Worm (Caenorhabditis elegans) whole organism, L3 larva: ENCODE results near the gene irld-45.

Experiments used
- aly-2 ChIP-seq: fragments of 150-350 bp; optimal IDR thresholded peaks from 2 replicates; lab custom pipeline; 2014; ENCODE audit warnings: missing biosample characterization, missing genetic modification characterization
- ceh-9 ChIP-seq: sonication (generic microtip); optimal IDR thresholded peaks from 2 replicates; lab custom pipeline; 2018; ENCODE audit warnings: missing biosample characterization, missing genetic modification characterization
- elt-2 ChIP-seq: sonication (generic microtip); optimal IDR thresholded peaks from 2 replicates; lab custom pipeline; 2016; ENCODE audit warnings: missing genetic modification reagents, mild to moderate bottlenecking, missing genetic modification characterization, missing compliant biosample characterization
- fkh-10 ChIP-seq: sonication (generic microtip); optimal IDR thresholded peaks from 2 replicates; lab custom pipeline; 2017; ENCODE audit warnings: missing biosample characterization, missing genetic modification reagents, missing genetic modification characterization
- fos-1 ChIP-seq: fragments of 150-350 bp; optimal IDR thresholded peaks from 2 replicates; lab custom pipeline; 2014; ENCODE audit warnings: missing biosample characterization, missing genetic modification characterization
- hmg-11 ChIP-seq: sonication (generic microtip); optimal IDR thresholded peaks from 2 replicates; lab custom pipeline; 2016; ENCODE audit warnings: missing genetic modification characterization, missing compliant biosample characterization
- mml-1 ChIP-seq: fragments of 150-350 bp; sonication (generic microtip); optimal IDR thresholded peaks from 3 replicates; lab custom pipeline; 2014; ENCODE audit warnings: missing biosample characterization, missing genetic modification characterization
- nfya-1 ChIP-seq: sonication (generic microtip); optimal IDR thresholded peaks from 2 replicates; lab custom pipeline; 2017; ENCODE audit warnings: missing genetic modification characterization, mild to moderate bottlenecking, missing compliant biosample characterization, antibody characterized with exemption, moderate library complexity; ENCODE audit not compliant: insufficient read depth
- nhr-12 ChIP-seq: fragments of 150-350 bp; optimal IDR thresholded peaks from 2 replicates; lab custom pipeline; 2014; ENCODE audit warnings: missing biosample characterization, missing genetic modification characterization
- nhr-28 ChIP-seq: fragments of 150-350 bp; optimal IDR thresholded peaks from 2 replicates; lab custom pipeline; 2014; ENCODE audit warnings: missing biosample characterization, missing genetic modification characterization
- tbx-2 ChIP-seq: sonication (generic microtip); optimal IDR thresholded peaks from 2 replicates; lab custom pipeline; 2016; ENCODE audit warnings: mild to moderate bottlenecking, missing genetic modification characterization, missing compliant biosample characterization
- unc-39 ChIP-seq: sonication (generic microtip); optimal IDR thresholded peaks from 4 replicates; lab custom pipeline; 2017; ENCODE audit warnings: missing biosample characterization, missing genetic modification characterization

- TF ChIP-seq ceh-9 (tag; lab: Kevin White, UChicago) (no peak), fos-1 (tag; lab: Kevin White, UChicago) (no peak), nhr-28 (tag; lab: Kevin White, UChicago) (no peak), fkh-10 (GFP tag; lab: Kevin White, UChicago) (no peak), unc-39 (no peak), elt-2 (tag; lab: Kevin White, UChicago) (no peak), tbx-2 (tag; lab: Kevin White, UChicago) (no peak), mml-1 (tag; lab: Kevin White, UChicago) (no peak), aly-2 (no peak), nfya-1 (tag; lab: Kevin White, UChicago) (no peak), hmg-11 (tag; lab: Kevin White, UChicago) (no peak), nhr-12 (tag; lab: Kevin White, UChicago) (no peak)
These were observed 36.5 kb upstream of the irld-45 start for ce11 chrV:1611570-1611969.
